Worm (Caenorhabditis elegans) whole organism, L4 larva: Measurements from ENCODE around the gene sur-7.

Experiments used
- F10B5.3 ChIP-seq: sonication (generic microtip); optimal IDR thresholded peaks from 2 replicates; lab custom pipeline; 2016; ENCODE audit warnings: mild to moderate bottlenecking, missing genetic modification characterization, missing compliant biosample characterization
- F49E8.2 ChIP-seq: sonication (generic microtip); optimal IDR thresholded peaks from 2 replicates; lab custom pipeline; 2016; ENCODE audit warnings: missing compliant biosample characterization, mild to moderate bottlenecking, missing genetic modification characterization, borderline replicate concordance
- T20F7.1 ChIP-seq: fragments of 200-800 bp; sonication (Bioruptor generic); optimal IDR thresholded peaks from 2 replicates; lab custom pipeline; 2018; ENCODE audit warnings: mild to moderate bottlenecking, missing genetic modification characterization, missing compliant biosample characterization
- T26A8.4 ChIP-seq: fragments of 200-800 bp; sonication (Bioruptor generic); IDR thresholded peaks from 2 replicates; pipeline ENCODE4 v1.3.6; 2022; ENCODE audit warnings: missing genetic modification characterization, missing compliant biosample characterization
- Y48G9A.11 ChIP-seq: fragments of 200-800 bp; sonication (Bioruptor generic); IDR thresholded peaks from 2 replicates; pipeline ENCODE4 v1.3.6; 2022; ENCODE audit warnings: missing genetic modification reagents, missing genetic modification characterization, missing compliant biosample characterization
- Y5F2A.4 ChIP-seq: fragments of 200-800 bp; sonication (Bioruptor generic); optimal IDR thresholded peaks from 2 replicates; lab custom pipeline; 2018; ENCODE audit warnings: mild to moderate bottlenecking, missing genetic modification characterization, missing compliant biosample characterization
- ZK546.5 ChIP-seq, 2 experiments: sonication (generic microtip); optimal IDR thresholded peaks; 2 replicates each; lab custom pipeline; 2017; ENCODE audit warnings: missing biosample characterization in 2 of 2, missing genetic modification characterization in 2 of 2
- ama-1 ChIP-seq: fragments of 150-350 bp; optimal IDR thresholded peaks from 2 replicates; lab custom pipeline; 2014; ENCODE audit warnings: inconsistent platforms, mixed read lengths
- arid-1 ChIP-seq: fragments of 200-800 bp; sonication (Bioruptor generic); conservative IDR thresholded peaks from 2 replicates; pipeline ENCODE4 v1.3.6; 2022; ENCODE audit warnings: missing genetic modification reagents, missing genetic modification characterization, missing compliant biosample characterization
- attf-4 ChIP-seq: sonication (generic microtip); optimal IDR thresholded peaks from 3 replicates; lab custom pipeline; 2017; ENCODE audit warnings: missing biosample characterization, missing genetic modification characterization
- ceh-28 ChIP-seq: fragments of 150-350 bp; optimal IDR thresholded peaks from 2 replicates; lab custom pipeline; 2014; ENCODE audit warnings: missing biosample characterization, missing genetic modification reagents, missing genetic modification characterization
- ceh-44 ChIP-seq: fragments of 200-800 bp; sonication (Bioruptor generic); IDR thresholded peaks from 2 replicates; pipeline ENCODE4 v1.3.6; 2022; ENCODE audit warnings: missing genetic modification reagents, missing genetic modification characterization, missing compliant biosample characterization
- ceh-62 ChIP-seq: sonication (generic microtip); optimal IDR thresholded peaks from 2 replicates; lab custom pipeline; 2017; ENCODE audit warnings: missing biosample characterization, missing genetic modification characterization
- dmd-6 ChIP-seq: fragments of 200-800 bp; sonication (Bioruptor generic); IDR thresholded peaks from 2 replicates; pipeline ENCODE4 v1.3.6; 2022; ENCODE audit warnings: missing genetic modification reagents, missing genetic modification characterization, missing compliant biosample characterization
- dmd-8 ChIP-seq: fragments of 200-800 bp; sonication (Bioruptor generic); IDR thresholded peaks from 2 replicates; pipeline ENCODE4 v1.3.6; 2022; ENCODE audit warnings: missing genetic modification characterization, missing compliant biosample characterization
- dve-1 ChIP-seq: sonication (generic microtip); optimal IDR thresholded peaks from 2 replicates; lab custom pipeline; 2017; ENCODE audit warnings: antibody characterized with exemption, mild to moderate bottlenecking, missing genetic modification characterization, missing compliant biosample characterization; ENCODE audit not compliant: insufficient read depth
- fkh-10 ChIP-seq: fragments of 150-350 bp; optimal IDR thresholded peaks from 2 replicates; lab custom pipeline; 2014; ENCODE audit warnings: missing biosample characterization, missing genetic modification reagents, missing genetic modification characterization
- hif-1 ChIP-seq, 2 experiments: sonication (generic microtip); optimal IDR thresholded peaks; 2 replicates each; lab custom pipeline; 2016 to 2017; ENCODE audit warnings: missing compliant biosample characterization in 2 of 2, missing genetic modification characterization in 2 of 2, missing genetic modification reagents in 2 of 2, missing genotype in 2 of 2, mild to moderate bottlenecking in 1 of 2
- hlh-30 ChIP-seq: sonication (generic microtip); optimal IDR thresholded peaks from 2 replicates; lab custom pipeline; 2017; ENCODE audit warnings: antibody characterized with exemption, mild to moderate bottlenecking, missing genetic modification characterization, missing compliant biosample characterization; ENCODE audit not compliant: insufficient read depth
- hmg-1.1 ChIP-seq: fragments of 200-800 bp; sonication (Bioruptor generic); IDR thresholded peaks from 2 replicates; pipeline ENCODE4 v1.3.6; 2022; ENCODE audit warnings: missing genetic modification reagents, missing genetic modification characterization, missing compliant biosample characterization
- lin-15B ChIP-seq: fragments of 150-350 bp; sonication (generic microtip); optimal IDR thresholded peaks from 3 replicates; lab custom pipeline; 2014; ENCODE audit warnings: missing biosample characterization, missing genetic modification characterization
- lin-39 ChIP-seq: fragments of 150-350 bp; optimal IDR thresholded peaks from 2 replicates; lab custom pipeline; 2014; ENCODE audit warnings: missing biosample characterization, missing genetic modification reagents, missing genetic modification characterization
- madf-5 ChIP-seq, 2 experiments: fragments of 200-800 bp; sonication (Bioruptor generic); IDR thresholded peaks; 2 replicates each; pipeline ENCODE4 v1.3.6; 2022; ENCODE audit warnings: missing compliant biosample characterization in 2 of 2, missing genetic modification characterization in 2 of 2
- madf-9 ChIP-seq: fragments of 200-800 bp; sonication (Bioruptor generic); conservative IDR thresholded peaks from 2 replicates; pipeline ENCODE4 v1.3.6; 2022; ENCODE audit warnings: missing genetic modification reagents, missing genetic modification characterization, missing compliant biosample characterization
- mdl-1 ChIP-seq, 2 experiments: fragments of 150-350 bp in 1 of 2; sonication (generic microtip) in 1 of 2; optimal IDR thresholded peaks; 2 replicates each; lab custom pipeline; 2014 to 2017; ENCODE audit warnings: missing biosample characterization in 2 of 2, missing genetic modification characterization in 2 of 2
- mes-2 ChIP-seq: sonication (generic microtip); optimal IDR thresholded peaks from 2 replicates; lab custom pipeline; 2016; ENCODE audit warnings: missing genotype, mild to moderate bottlenecking, missing genetic modification characterization, missing compliant biosample characterization; ENCODE audit not compliant: poor library complexity, severe bottlenecking
- mxl-3 ChIP-seq: fragments of 200-800 bp; sonication (Bioruptor generic); optimal IDR thresholded peaks from 2 replicates; lab custom pipeline; 2018; ENCODE audit warnings: mild to moderate bottlenecking, missing genetic modification characterization, missing compliant biosample characterization
- nhr-10 ChIP-seq: fragments of 150-350 bp; optimal IDR thresholded peaks from 2 replicates; lab custom pipeline; 2014; ENCODE audit warnings: missing biosample characterization, missing genetic modification characterization
- nhr-111 ChIP-seq: fragments of 200-800 bp; sonication (Bioruptor generic); optimal IDR thresholded peaks from 2 replicates; lab custom pipeline; 2018; ENCODE audit warnings: mild to moderate bottlenecking, missing genetic modification characterization, missing compliant biosample characterization
- nhr-237 ChIP-seq: sonication (generic microtip); optimal IDR thresholded peaks from 2 replicates; lab custom pipeline; 2017; ENCODE audit warnings: missing biosample characterization, missing genetic modification characterization
- nhr-25 ChIP-seq: sonication (generic microtip); optimal IDR thresholded peaks from 2 replicates; lab custom pipeline; 2017; ENCODE audit warnings: missing genetic modification characterization, mild to moderate bottlenecking, missing compliant biosample characterization, antibody characterized with exemption, moderate library complexity, borderline replicate concordance; ENCODE audit not compliant: insufficient read depth
- nhr-28 ChIP-seq: fragments of 150-350 bp; optimal IDR thresholded peaks from 2 replicates; lab custom pipeline; 2014; ENCODE audit warnings: missing biosample characterization, missing genetic modification characterization
- nhr-41 ChIP-seq: fragments of 200-800 bp; sonication (Bioruptor generic); IDR thresholded peaks from 2 replicates; pipeline ENCODE4 v1.3.6; 2022; ENCODE audit warnings: missing genetic modification reagents, missing genetic modification characterization, missing compliant biosample characterization
- nhr-42 ChIP-seq: fragments of 200-800 bp; sonication (Bioruptor generic); IDR thresholded peaks from 2 replicates; pipeline ENCODE4 v1.3.6; 2022; ENCODE audit warnings: missing genetic modification characterization, missing compliant biosample characterization
- nhr-48 ChIP-seq: sonication (generic microtip); optimal IDR thresholded peaks from 2 replicates; lab custom pipeline; 2016; ENCODE audit warnings: mild to moderate bottlenecking, missing genetic modification characterization, missing compliant biosample characterization
- nhr-6 ChIP-seq: fragments of 150-350 bp; optimal IDR thresholded peaks from 2 replicates; lab custom pipeline; 2014; ENCODE audit warnings: missing biosample characterization, missing genetic modification characterization
- pha-4 ChIP-seq, 2 experiments: fragments of 150-350 bp in 1 of 2; fragments of 200-800 bp in 1 of 2; sonication (Bioruptor generic) in 1 of 2; IDR thresholded peaks in 1 of 2; optimal IDR thresholded peaks in 1 of 2; 2 replicates each; pipeline versions ENCODE4 v1.3.6 to Lab custom; 2014 to 2022; ENCODE audit warnings: missing genetic modification characterization in 2 of 2, missing genetic modification reagents in 2 of 2, missing biosample characterization in 1 of 2, missing compliant biosample characterization in 1 of 2
- pqm-1 ChIP-seq: sonication (generic microtip); optimal IDR thresholded peaks from 2 replicates; lab custom pipeline; 2017; ENCODE audit warnings: missing biosample characterization, missing genetic modification characterization
- rbr-2 ChIP-seq: sonication (generic microtip); optimal IDR thresholded peaks from 2 replicates; lab custom pipeline; 2016; ENCODE audit warnings: missing genotype, missing genetic modification characterization, missing compliant biosample characterization
- saeg-2 ChIP-seq: fragments of 200-800 bp; sonication (Bioruptor generic); IDR thresholded peaks from 2 replicates; pipeline ENCODE4 v1.3.6; 2022; ENCODE audit warnings: missing genetic modification reagents, missing genetic modification characterization, missing compliant biosample characterization
- sdz-12 ChIP-seq: fragments of 200-800 bp; sonication (Bioruptor generic); optimal IDR thresholded peaks from 2 replicates; lab custom pipeline; 2018; ENCODE audit warnings: mild to moderate bottlenecking, missing genetic modification characterization, missing compliant biosample characterization
- snpc-1.2 ChIP-seq: fragments of 200-800 bp; sonication (Bioruptor generic); IDR thresholded peaks from 2 replicates; pipeline ENCODE4 v1.3.6; 2022; ENCODE audit warnings: missing genetic modification reagents, missing genetic modification characterization, missing compliant biosample characterization
- tra-1 ChIP-seq: fragments of 200-800 bp; sonication (Bioruptor generic); IDR thresholded peaks from 2 replicates; pipeline ENCODE4 v1.3.6; 2022; ENCODE audit warnings: missing genetic modification reagents, missing genetic modification characterization, missing compliant biosample characterization
- unc-130 ChIP-seq: sonication (generic microtip); optimal IDR thresholded peaks from 2 replicates; lab custom pipeline; 2016; ENCODE audit warnings: missing genetic modification reagents, missing genetic modification characterization, missing compliant biosample characterization
- zag-1 ChIP-seq: fragments of 150-350 bp; optimal IDR thresholded peaks from 2 replicates; lab custom pipeline; 2014; ENCODE audit warnings: missing biosample characterization, missing genetic modification characterization
- zfp-2 ChIP-seq: sonication (generic microtip); optimal IDR thresholded peaks from 2 replicates; lab custom pipeline; 2016; ENCODE audit warnings: mild to moderate bottlenecking, missing genetic modification characterization, missing compliant biosample characterization
- zip-2 ChIP-seq: fragments of 150-350 bp; optimal IDR thresholded peaks from 2 replicates; lab custom pipeline; 2014; ENCODE audit warnings: missing biosample characterization, missing genetic modification characterization
- ztf-11 ChIP-seq: fragments of 150-350 bp; optimal IDR thresholded peaks from 2 replicates; lab custom pipeline; 2014; ENCODE audit warnings: missing biosample characterization, missing genetic modification characterization
- ztf-7 ChIP-seq: fragments of 150-350 bp; optimal IDR thresholded peaks from 2 replicates; lab custom pipeline; 2014; ENCODE audit warnings: missing biosample characterization, missing genetic modification characterization

Gene sur-7

ce11 chrX:16413208-16413995, 37.0 kb downstream of the sur-7 start:
- peak in 1 of 2 experiments; percentile 34 for TF ChIP-seq mdl-1 (tag; optimal IDR thresholded peaks at IDR 0.05; lab: Kevin White, UChicago)
- no peak for TF ChIP-seq nhr-25 (tag; lab: Kevin White, UChicago)
- no peak for TF ChIP-seq arid-1 (GFP tag; lab: Robert Waterston, UW)
- no peak for TF ChIP-seq nhr-6
- no peak for TF ChIP-seq ceh-44 (GFP tag; lab: Robert Waterston, UW)
- no peak for TF ChIP-seq nhr-111
- peak; percentile 22 for TF ChIP-seq mxl-3
- no peak for TF ChIP-seq T20F7.1 (GFP tag; lab: Kevin White, UChicago)
- TF ChIP-seq ztf-7 (tag; lab: Kevin White, UChicago) = no peak
- no peak for TF ChIP-seq saeg-2
- no peak for TF ChIP-seq nhr-41 (GFP tag; lab: Robert Waterston, UW)
- peak; percentile 77 for TF ChIP-seq pqm-1 (tag; lab: Kevin White, UChicago)
- peak; percentile 33 for TF ChIP-seq nhr-28 (tag; lab: Kevin White, UChicago)
- TF ChIP-seq snpc-1.2 (GFP tag; lab: Robert Waterston, UW) = no peak
- no peak for TF ChIP-seq attf-4 (tag; lab: Kevin White, UChicago)
- TF ChIP-seq Y48G9A.11 (GFP tag; lab: Robert Waterston, UW) = no peak
- TF ChIP-seq hif-1 (tag; optimal IDR thresholded peaks at IDR 0.05; lab: Kevin White, UChicago) = no peak
- TF ChIP-seq unc-130 = no peak
- TF ChIP-seq sdz-12 = no peak
- TF ChIP-seq nhr-48 (tag; lab: Kevin White, UChicago) = no peak
- no peak for TF ChIP-seq zfp-2 (tag; lab: Kevin White, UChicago)
- no peak for TF ChIP-seq dve-1
- TF ChIP-seq hlh-30 (tag; lab: Kevin White, UChicago) = peak; percentile 7
- no peak for TF ChIP-seq fkh-10 (GFP tag; lab: Kevin White, UChicago)
- TF ChIP-seq ceh-62 (tag; lab: Kevin White, UChicago) = no peak
- no peak for TF ChIP-seq nhr-237 (tag; lab: Kevin White, UChicago)
- TF ChIP-seq ama-1 (lab: Kevin White, UChicago) = no peak
- TF ChIP-seq madf-9 = no peak
- no peak for TF ChIP-seq pha-4 (GFP tag; IDR thresholded peaks at IDR 0.05; lab: Robert Waterston, UW)
- TF ChIP-seq pha-4 (tag; optimal IDR thresholded peaks at IDR 0.05; lab: Kevin White, UChicago) = no peak
- no peak for TF ChIP-seq nhr-10
- no peak for TF ChIP-seq lin-15B (tag; lab: Kevin White, UChicago)
- no peak for TF ChIP-seq tra-1 (GFP tag; lab: Robert Waterston, UW)
- TF ChIP-seq Y5F2A.4 (GFP tag; lab: Kevin White, UChicago) = no peak
- no peak for TF ChIP-seq ZK546.5 (tag; optimal IDR thresholded peaks at IDR 0.05; lab: Kevin White, UChicago)
- no peak for TF ChIP-seq T26A8.4 (GFP tag; lab: Robert Waterston, UW)
- no peak for TF ChIP-seq lin-39 (tag; lab: Kevin White, UChicago)
- TF ChIP-seq nhr-42 = no peak
- no peak for TF ChIP-seq rbr-2
- no peak for TF ChIP-seq hmg-1.1 (GFP tag; lab: Robert Waterston, UW)
- no peak for TF ChIP-seq madf-5 (GFP tag; IDR thresholded peaks at IDR 0.05; lab: Robert Waterston, UW)
- TF ChIP-seq ztf-11 (tag; lab: Kevin White, UChicago) = no peak
- no peak for TF ChIP-seq zag-1
- no peak for TF ChIP-seq ceh-28 (tag; lab: Kevin White, UChicago)
- no peak for TF ChIP-seq mes-2
- no peak for TF ChIP-seq F49E8.2 (tag; lab: Kevin White, UChicago)
- TF ChIP-seq zip-2 = no peak
- no peak for TF ChIP-seq F10B5.3 (tag; lab: Kevin White, UChicago)
- TF ChIP-seq dmd-6 (GFP tag; lab: Robert Waterston, UW) = peak; percentile 48
- TF ChIP-seq dmd-8 (GFP tag; lab: Robert Waterston, UW) = no peak
